Fruit fly (Drosophila melanogaster) whole organism: ENCODE data around the gene Prosbeta4R2.

Experiments
- CG8478 ChIP-seq: fragments of >200 bp; optimal IDR thresholded peaks from 2 replicates; lab custom pipeline; 2018; ENCODE audit warnings: inconsistent platforms
- Dll ChIP-seq: fragments of >200 bp; optimal IDR thresholded peaks from 2 replicates; lab custom pipeline; 2017
- EcR ChIP-seq, 2 experiments: fragments of >200 bp; optimal IDR thresholded peaks; 2 replicates each; lab custom pipeline; 2017; ENCODE audit warnings: missing biosample characterization in 2 of 2, missing genetic modification characterization in 2 of 2, missing genetic modification reagents in 2 of 2
- pan ChIP-seq: fragments of >200 bp; optimal IDR thresholded peaks from 2 replicates; lab custom pipeline; 2017
- psq ChIP-seq: fragments of >200 bp; optimal IDR thresholded peaks from 2 replicates; lab custom pipeline; 2017
- usp ChIP-seq: fragments of >200 bp; optimal IDR thresholded peaks from 2 replicates; lab custom pipeline; 2017; ENCODE audit warnings: missing biosample characterization, missing genetic modification characterization, mixed read lengths

dm6 chr2L:2628760-2629159, 26.4 kb upstream of the Prosbeta4R2 start:
- TF ChIP-seq usp (GFP tag; lab: Kevin White, UChicago): no peak
- no peak for TF ChIP-seq CG8478 (lab: Kevin White, UChicago)
- no peak for TF ChIP-seq pan
- no peak for TF ChIP-seq Dll (lab: Kevin White, UChicago)
- no peak for TF ChIP-seq EcR (GFP tag; optimal IDR thresholded peaks at IDR 0.05; lab: Kevin White, UChicago)
- TF ChIP-seq psq (lab: Kevin White, UChicago): no peak
